Worm (Caenorhabditis elegans) whole organism, mixed stage, embryonic: ENCODE measurements around the gene tre-3.

Experiments
- bed-3 ChIP-seq: fragments of 200-800 bp; sonication (Bioruptor generic); optimal IDR thresholded peaks from 3 replicates; lab custom pipeline; 2018; ENCODE audit warnings: mild to moderate bottlenecking, missing genetic modification characterization, moderate library complexity, missing compliant biosample characterization
- ceh-39 ChIP-seq: fragments of 150-350 bp; optimal IDR thresholded peaks from 2 replicates; lab custom pipeline; 2014; ENCODE audit warnings: missing biosample characterization, missing genetic modification characterization
- elt-1 ChIP-seq: sonication (generic microtip); optimal IDR thresholded peaks from 2 replicates; lab custom pipeline; 2017; ENCODE audit warnings: missing genetic modification characterization, mild to moderate bottlenecking, missing compliant biosample characterization, antibody characterized with exemption, moderate library complexity, borderline replicate concordance; ENCODE audit not compliant: insufficient read depth
- elt-3 ChIP-seq: fragments of 150-350 bp; optimal IDR thresholded peaks from 2 replicates; lab custom pipeline; 2014; ENCODE audit warnings: missing biosample characterization, missing genetic modification characterization
- lsy-2 ChIP-seq: fragments of 150-350 bp; optimal IDR thresholded peaks from 2 replicates; lab custom pipeline; 2014; ENCODE audit warnings: missing biosample characterization, missing genetic modification characterization
- nhr-237 ChIP-seq: fragments of 150-350 bp; optimal IDR thresholded peaks from 2 replicates; lab custom pipeline; 2014; ENCODE audit warnings: missing biosample characterization, missing genetic modification characterization
- nhr-28 ChIP-seq: fragments of 150-350 bp; optimal IDR thresholded peaks from 2 replicates; lab custom pipeline; 2014; ENCODE audit warnings: missing biosample characterization, missing genetic modification characterization
- nhr-76 ChIP-seq: sonication (generic microtip); optimal IDR thresholded peaks from 2 replicates; lab custom pipeline; 2017; ENCODE audit warnings: missing biosample characterization, missing genetic modification characterization
- snpc-4 ChIP-seq: fragments of 150-350 bp; optimal IDR thresholded peaks from 2 replicates; lab custom pipeline; 2014; ENCODE audit warnings: missing biosample characterization, missing genetic modification characterization

DNA sequence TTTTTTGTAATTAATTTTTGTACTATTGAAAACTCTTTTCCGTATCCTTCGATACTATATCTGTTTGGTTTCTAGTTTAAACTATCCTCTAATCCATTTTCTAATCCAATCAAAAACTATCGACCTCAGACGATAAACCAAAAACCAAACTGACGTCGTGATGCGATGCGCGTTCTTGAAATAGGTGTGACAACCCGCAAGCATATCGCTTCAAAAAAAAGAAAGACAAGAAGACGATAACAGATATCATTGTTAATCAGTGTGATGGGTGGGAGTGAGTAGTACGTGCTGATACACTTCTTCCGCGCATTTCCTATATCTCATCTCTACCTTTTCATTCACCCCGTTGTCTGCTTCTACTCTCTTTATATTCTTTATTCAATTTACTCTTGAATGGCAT lies 24.1 kb upstream of the tre-3 start, which contains the start of gene T04F3.1:
- no peak for TF ChIP-seq lsy-2
- TF ChIP-seq elt-1 (tag; lab: Kevin White, UChicago): no peak
- TF ChIP-seq bed-3 (GFP tag; lab: Kevin White, UChicago): no peak
- TF ChIP-seq snpc-4: no peak
- no peak for TF ChIP-seq nhr-76 (tag; lab: Kevin White, UChicago)
- TF ChIP-seq nhr-237 (tag; lab: Kevin White, UChicago): no peak
- TF ChIP-seq elt-3 (tag; lab: Kevin White, UChicago): no peak
- no peak for TF ChIP-seq ceh-39 (tag; lab: Kevin White, UChicago)
- no peak for TF ChIP-seq nhr-28 (tag; lab: Kevin White, UChicago)
